Worm (Caenorhabditis elegans) whole organism, L4 larva: ENCODE measurements around the gene sod-4.

Source experiments
- F49E8.2 ChIP-seq: sonication (generic microtip); optimal IDR thresholded peaks from 2 replicates; lab custom pipeline; 2016; ENCODE audit warnings: missing compliant biosample characterization, mild to moderate bottlenecking, missing genetic modification characterization, borderline replicate concordance
- Y105C5A.15 ChIP-seq: fragments of 200-800 bp; sonication (Bioruptor generic); IDR thresholded peaks from 2 replicates; pipeline ENCODE4 v1.3.6; 2022; ENCODE audit warnings: missing genetic modification characterization, missing compliant biosample characterization
- Y48G9A.11 ChIP-seq: fragments of 200-800 bp; sonication (Bioruptor generic); IDR thresholded peaks from 2 replicates; pipeline ENCODE4 v1.3.6; 2022; ENCODE audit warnings: missing genetic modification reagents, missing genetic modification characterization, missing compliant biosample characterization
- Y5F2A.4 ChIP-seq: fragments of 200-800 bp; sonication (Bioruptor generic); optimal IDR thresholded peaks from 2 replicates; lab custom pipeline; 2018; ENCODE audit warnings: mild to moderate bottlenecking, missing genetic modification characterization, missing compliant biosample characterization
- ZK546.5 ChIP-seq, 2 experiments: sonication (generic microtip); optimal IDR thresholded peaks; 2 replicates each; lab custom pipeline; 2017; ENCODE audit warnings: missing biosample characterization in 2 of 2, missing genetic modification characterization in 2 of 2
- aha-1 ChIP-seq: fragments of 150-350 bp; peaks from one replicate; lab custom pipeline; 2014; ENCODE audit warnings: missing biosample characterization, missing genetic modification characterization
- ama-1 ChIP-seq: fragments of 150-350 bp; optimal IDR thresholded peaks from 2 replicates; lab custom pipeline; 2014; ENCODE audit warnings: inconsistent platforms, mixed read lengths
- arid-1 ChIP-seq: fragments of 200-800 bp; sonication (Bioruptor generic); conservative IDR thresholded peaks from 2 replicates; pipeline ENCODE4 v1.3.6; 2022; ENCODE audit warnings: missing genetic modification reagents, missing genetic modification characterization, missing compliant biosample characterization
- attf-4 ChIP-seq: sonication (generic microtip); optimal IDR thresholded peaks from 3 replicates; lab custom pipeline; 2017; ENCODE audit warnings: missing biosample characterization, missing genetic modification characterization
- ceh-28 ChIP-seq: fragments of 150-350 bp; optimal IDR thresholded peaks from 2 replicates; lab custom pipeline; 2014; ENCODE audit warnings: missing biosample characterization, missing genetic modification reagents, missing genetic modification characterization
- ceh-32 ChIP-seq: sonication (generic microtip); optimal IDR thresholded peaks from 2 replicates; lab custom pipeline; 2016; ENCODE audit warnings: mild to moderate bottlenecking, missing genetic modification characterization, missing compliant biosample characterization; ENCODE audit not compliant: poor library complexity
- ces-1 ChIP-seq: fragments of 150-350 bp; sonication (generic microtip); optimal IDR thresholded peaks from 4 replicates; lab custom pipeline; 2014; ENCODE audit warnings: missing biosample characterization, missing genetic modification reagents, missing genetic modification characterization
- daf-12 ChIP-seq: fragments of 150-350 bp; optimal IDR thresholded peaks from 2 replicates; lab custom pipeline; 2014; ENCODE audit warnings: missing biosample characterization, missing genetic modification reagents, missing genetic modification characterization
- daf-16 ChIP-seq, 3 experiments: sonication (generic microtip); optimal IDR thresholded peaks; 2 replicates each; lab custom pipeline; 2016 to 2017; ENCODE audit warnings: missing genetic modification characterization in 3 of 3, missing genetic modification reagents in 3 of 3, mild to moderate bottlenecking in 2 of 3, missing compliant biosample characterization in 2 of 3, missing biosample characterization in 1 of 3, moderate library complexity in 1 of 3
- daf-8 ChIP-seq: fragments of 200-800 bp; sonication (Bioruptor generic); IDR thresholded peaks from 2 replicates; pipeline ENCODE4 v1.3.6; 2022; ENCODE audit warnings: missing genetic modification characterization, missing compliant biosample characterization
- dmd-9 ChIP-seq: fragments of 200-800 bp; sonication (Bioruptor generic); IDR thresholded peaks from 2 replicates; pipeline ENCODE4 v1.3.6; 2022; ENCODE audit warnings: missing genetic modification reagents, missing genetic modification characterization, missing compliant biosample characterization
- dve-1 ChIP-seq: sonication (generic microtip); optimal IDR thresholded peaks from 2 replicates; lab custom pipeline; 2017; ENCODE audit warnings: antibody characterized with exemption, mild to moderate bottlenecking, missing genetic modification characterization, missing compliant biosample characterization; ENCODE audit not compliant: insufficient read depth
- fkh-10 ChIP-seq: fragments of 150-350 bp; optimal IDR thresholded peaks from 2 replicates; lab custom pipeline; 2014; ENCODE audit warnings: missing biosample characterization, missing genetic modification reagents, missing genetic modification characterization
- hlh-30 ChIP-seq: sonication (generic microtip); optimal IDR thresholded peaks from 2 replicates; lab custom pipeline; 2017; ENCODE audit warnings: antibody characterized with exemption, mild to moderate bottlenecking, missing genetic modification characterization, missing compliant biosample characterization; ENCODE audit not compliant: insufficient read depth
- jun-1 ChIP-seq: fragments of 150-350 bp; optimal IDR thresholded peaks from 2 replicates; lab custom pipeline; 2014; ENCODE audit warnings: missing biosample characterization, missing genetic modification reagents, missing genetic modification characterization
- lin-15B ChIP-seq: fragments of 150-350 bp; sonication (generic microtip); optimal IDR thresholded peaks from 3 replicates; lab custom pipeline; 2014; ENCODE audit warnings: missing biosample characterization, missing genetic modification characterization
- lin-29 ChIP-seq: fragments of 200-800 bp; sonication (Bioruptor generic); IDR thresholded peaks from 2 replicates; pipeline ENCODE4 v1.3.6; 2022; ENCODE audit warnings: missing genetic modification reagents, missing genetic modification characterization, missing compliant biosample characterization
- lin-38 ChIP-seq: fragments of 200-800 bp; sonication (Bioruptor generic); IDR thresholded peaks from 2 replicates; pipeline ENCODE4 v1.3.6; 2022; ENCODE audit warnings: missing genetic modification reagents, missing genetic modification characterization, missing compliant biosample characterization
- lsy-2 ChIP-seq, 2 experiments: fragments of 150-350 bp in 1 of 2; sonication (generic microtip) in 1 of 2; optimal IDR thresholded peaks; 2 replicates each; lab custom pipeline; 2014 to 2017; ENCODE audit warnings: missing biosample characterization in 2 of 2, missing genetic modification characterization in 2 of 2
- mep-1 ChIP-seq: fragments of 150-350 bp; sonication (generic microtip); optimal IDR thresholded peaks from 3 replicates; lab custom pipeline; 2014; ENCODE audit warnings: missing biosample characterization, missing genetic modification characterization
- mxl-3 ChIP-seq: fragments of 200-800 bp; sonication (Bioruptor generic); optimal IDR thresholded peaks from 2 replicates; lab custom pipeline; 2018; ENCODE audit warnings: mild to moderate bottlenecking, missing genetic modification characterization, missing compliant biosample characterization
- nhr-11 ChIP-seq: fragments of 150-350 bp; optimal IDR thresholded peaks from 2 replicates; lab custom pipeline; 2014; ENCODE audit warnings: missing biosample characterization, missing genetic modification characterization
- nhr-237 ChIP-seq: sonication (generic microtip); optimal IDR thresholded peaks from 2 replicates; lab custom pipeline; 2017; ENCODE audit warnings: missing biosample characterization, missing genetic modification characterization
- nhr-25 ChIP-seq: sonication (generic microtip); optimal IDR thresholded peaks from 2 replicates; lab custom pipeline; 2017; ENCODE audit warnings: missing genetic modification characterization, mild to moderate bottlenecking, missing compliant biosample characterization, antibody characterized with exemption, moderate library complexity, borderline replicate concordance; ENCODE audit not compliant: insufficient read depth
- nhr-28 ChIP-seq: fragments of 150-350 bp; optimal IDR thresholded peaks from 2 replicates; lab custom pipeline; 2014; ENCODE audit warnings: missing biosample characterization, missing genetic modification characterization
- nhr-41 ChIP-seq: fragments of 200-800 bp; sonication (Bioruptor generic); IDR thresholded peaks from 2 replicates; pipeline ENCODE4 v1.3.6; 2022; ENCODE audit warnings: missing genetic modification reagents, missing genetic modification characterization, missing compliant biosample characterization
- nhr-76 ChIP-seq: fragments of 150-350 bp; optimal IDR thresholded peaks from 2 replicates; lab custom pipeline; 2014; ENCODE audit warnings: missing biosample characterization, missing genetic modification characterization
- php-3 ChIP-seq: fragments of 200-800 bp; sonication (Bioruptor generic); IDR thresholded peaks from 2 replicates; pipeline ENCODE4 v1.3.6; 2022; ENCODE audit warnings: missing genetic modification reagents, missing genetic modification characterization, missing compliant biosample characterization
- pqm-1 ChIP-seq: sonication (generic microtip); optimal IDR thresholded peaks from 2 replicates; lab custom pipeline; 2017; ENCODE audit warnings: missing biosample characterization, missing genetic modification characterization
- rbr-2 ChIP-seq: sonication (generic microtip); optimal IDR thresholded peaks from 2 replicates; lab custom pipeline; 2016; ENCODE audit warnings: missing genotype, missing genetic modification characterization, missing compliant biosample characterization
- sdz-12 ChIP-seq: fragments of 200-800 bp; sonication (Bioruptor generic); optimal IDR thresholded peaks from 2 replicates; lab custom pipeline; 2018; ENCODE audit warnings: mild to moderate bottlenecking, missing genetic modification characterization, missing compliant biosample characterization
- snpc-1.2 ChIP-seq: fragments of 200-800 bp; sonication (Bioruptor generic); IDR thresholded peaks from 2 replicates; pipeline ENCODE4 v1.3.6; 2022; ENCODE audit warnings: missing genetic modification reagents, missing genetic modification characterization, missing compliant biosample characterization
- unc-130 ChIP-seq: sonication (generic microtip); optimal IDR thresholded peaks from 2 replicates; lab custom pipeline; 2016; ENCODE audit warnings: missing genetic modification reagents, missing genetic modification characterization, missing compliant biosample characterization
- unc-39 ChIP-seq: sonication (generic microtip); optimal IDR thresholded peaks from 2 replicates; lab custom pipeline; 2017; ENCODE audit warnings: missing biosample characterization, missing genetic modification characterization
- unc-62 ChIP-seq, 3 experiments: fragments of 150-350 bp in 1 of 3; sonication (generic microtip); optimal IDR thresholded peaks in 2 of 3; peaks in 1 of 3; 1 replicate in 1 of 3; 2 replicates in 2 of 3; lab custom pipeline; 2014 to 2017; ENCODE audit warnings: missing biosample characterization in 3 of 3, missing genetic modification characterization in 3 of 3, missing genetic modification reagents in 3 of 3, missing genotype in 1 of 3
- zfp-3 ChIP-seq: fragments of 200-800 bp; sonication (Bioruptor generic); conservative IDR thresholded peaks from 2 replicates; pipeline ENCODE4 v1.3.6; 2022; ENCODE audit warnings: missing genetic modification reagents, missing genetic modification characterization, missing compliant biosample characterization
- ztf-11 ChIP-seq: fragments of 150-350 bp; optimal IDR thresholded peaks from 2 replicates; lab custom pipeline; 2014; ENCODE audit warnings: missing biosample characterization, missing genetic modification characterization
- ztf-7 ChIP-seq: fragments of 150-350 bp; optimal IDR thresholded peaks from 2 replicates; lab custom pipeline; 2014; ENCODE audit warnings: missing biosample characterization, missing genetic modification characterization

The sod-4 gene

ce11 chrIII:9507799-9508198 is 7.6 kb upstream of the sod-4 start, which contains the start of gene vha-14 (continued):
- TF ChIP-seq unc-39 (tag; lab: Kevin White, UChicago) = no peak
- no peak for TF ChIP-seq unc-130 (GFP tag; lab: Kevin White, UChicago)
- TF ChIP-seq nhr-41 (GFP tag; lab: Robert Waterston, UW) = no peak
- TF ChIP-seq zfp-3 = no peak
- no peak for TF ChIP-seq attf-4 (tag; lab: Kevin White, UChicago)
- TF ChIP-seq nhr-11 (tag; lab: Kevin White, UChicago) = no peak
- TF ChIP-seq nhr-76 (tag; lab: Kevin White, UChicago) = no peak
- no peak for TF ChIP-seq Y5F2A.4 (GFP tag; lab: Kevin White, UChicago)
- no peak for TF ChIP-seq php-3 (GFP tag; lab: Robert Waterston, UW)
- TF ChIP-seq lsy-2 (tag; optimal IDR thresholded peaks at IDR 0.05; lab: Kevin White, UChicago) = peak in 1 of 2 experiments; percentile 71
- TF ChIP-seq ceh-28 (tag; lab: Kevin White, UChicago) = no peak

- no peak for TF ChIP-seq ztf-7 (tag; lab: Kevin White, UChicago)
- TF ChIP-seq sdz-12 = no peak
- 0 out of 2 replicates have a peak, but pooled peaks have one; percentile 28 for TF ChIP-seq dmd-9 (GFP tag; lab: Robert Waterston, UW)
- TF ChIP-seq lin-38 = peak; percentile 61
- TF ChIP-seq jun-1 (tag; lab: Kevin White, UChicago) = no peak
- peak; percentile 54; the same call in 1 of the 2 replicates for TF ChIP-seq Y48G9A.11 (GFP tag; lab: Robert Waterston, UW)
- no peak for TF ChIP-seq ZK546.5 (tag; optimal IDR thresholded peaks at IDR 0.05; lab: Kevin White, UChicago)
- peak; percentile 67; the same call in 1 of the 2 replicates for TF ChIP-seq snpc-1.2 (GFP tag; lab: Robert Waterston, UW)
- TF ChIP-seq arid-1 (GFP tag; lab: Robert Waterston, UW) = 0 out of 2 replicates have a peak, but pooled peaks have one; percentile 5
- peak; percentile 65 for TF ChIP-seq unc-130 (GFP tag; lab: Kevin White, UChicago)
Observed at ce11 chrIII:9504347-9504746, 4.2 kb upstream of the sod-4 start.

ce11 chrIII:9502155-9502714 is 2.1 kb upstream of the sod-4 start:
- TF ChIP-seq dmd-9 (GFP tag; lab: Robert Waterston, UW) (no peak), nhr-28 (tag; lab: Kevin White, UChicago) (peak; percentile 65), ceh-32 (no peak), aha-1 (tag; lab: Kevin White, UChicago) (peak; percentile 85), sdz-12 (no peak), nhr-25 (tag; lab: Kevin White, UChicago) (peak; percentile 11), lin-15B (tag; lab: Kevin White, UChicago) (no peak), daf-8 (no peak), lsy-2 (tag; optimal IDR thresholded peaks at IDR 0.05; lab: Kevin White, UChicago) (peak in 1 of 2 experiments; percentile 31), mxl-3 (GFP tag; lab: Kevin White, UChicago) (peak; percentile 33), fkh-10 (GFP tag; lab: Kevin White, UChicago) (no peak), dve-1 (peak; percentile 10), unc-62 (GFP tag; optimal IDR thresholded peaks at IDR 0.05 in 1 of 2; lab: Kevin White, UChicago) (peak in 1 of 2 experiments; percentile 96), unc-62 (tag; optimal IDR thresholded peaks at IDR 0.05; lab: Kevin White, UChicago) (no peak)

ce11 chrIII:9501072-9501471 is 897 bp upstream of the sod-4 start:
- TF ChIP-seq Y105C5A.15 (no peak), nhr-237 (no peak), lsy-2 (tag; optimal IDR thresholded peaks at IDR 0.05; lab: Kevin White, UChicago) (peak in 1 of 2 experiments; percentile 38), lin-29 (no peak), unc-62 (GFP tag; optimal IDR thresholded peaks at IDR 0.05 in 1 of 2; lab: Kevin White, UChicago) (peak in 1 of 2 experiments; percentile 83), unc-62 (tag; optimal IDR thresholded peaks at IDR 0.05; lab: Kevin White, UChicago) (no peak), lin-38 (no peak), F49E8.2 (no peak), arid-1 (GFP tag; lab: Robert Waterston, UW) (no peak), daf-12 (tag; lab: Kevin White, UChicago) (no peak), ces-1 (GFP tag; lab: Kevin White, UChicago) (no peak), mep-1 (peak; percentile 42), rbr-2 (tag; lab: Kevin White, UChicago) (no peak), ama-1 (lab: Kevin White, UChicago) (no peak), pqm-1 (tag; lab: Kevin White, UChicago) (no peak), ceh-32 (no peak), hlh-30 (tag; lab: Kevin White, UChicago) (peak; percentile 21), ztf-11 (no peak), daf-16 (GFP tag; optimal IDR thresholded peaks at IDR 0.05; lab: Kevin White, UChicago) (no peak), daf-16 (tag; optimal IDR thresholded peaks at IDR 0.05; lab: Kevin White, UChicago) (no peak), nhr-28 (tag; lab: Kevin White, UChicago) (no peak)
